Worm (Caenorhabditis elegans) whole organism, L4 larva: ENCODE results near the gene Y116A8C.37.

Experiments used
- T20F7.1 ChIP-seq: fragments of 200-800 bp; sonication (Bioruptor generic); optimal IDR thresholded peaks from 2 replicates; lab custom pipeline; 2018; ENCODE audit warnings: mild to moderate bottlenecking, missing genetic modification characterization, missing compliant biosample characterization
- aha-1 ChIP-seq: fragments of 150-350 bp; peaks from one replicate; lab custom pipeline; 2014; ENCODE audit warnings: missing biosample characterization, missing genetic modification characterization
- ama-1 ChIP-seq: fragments of 150-350 bp; optimal IDR thresholded peaks from 2 replicates; lab custom pipeline; 2014; ENCODE audit warnings: inconsistent platforms, mixed read lengths
- ceh-20 ChIP-seq: fragments of 200-800 bp; sonication (Bioruptor generic); IDR thresholded peaks from 2 replicates; pipeline ENCODE4 v1.3.6; 2022; ENCODE audit warnings: missing genetic modification reagents, missing genetic modification characterization, missing compliant biosample characterization
- ceh-82 ChIP-seq: sonication (generic microtip); optimal IDR thresholded peaks from 2 replicates; lab custom pipeline; 2017; ENCODE audit warnings: missing biosample characterization, missing genetic modification characterization
- cey-2 ChIP-seq: sonication (generic microtip); optimal IDR thresholded peaks from 3 replicates; lab custom pipeline; 2017; ENCODE audit warnings: missing genetic modification characterization, mild to moderate bottlenecking, missing compliant biosample characterization, antibody characterized with exemption, borderline replicate concordance; ENCODE audit not compliant: insufficient read depth
- daf-12 ChIP-seq: fragments of 150-350 bp; optimal IDR thresholded peaks from 2 replicates; lab custom pipeline; 2014; ENCODE audit warnings: missing biosample characterization, missing genetic modification reagents, missing genetic modification characterization
- daf-16 ChIP-seq, 3 experiments: sonication (generic microtip); optimal IDR thresholded peaks; 2 replicates each; lab custom pipeline; 2016 to 2017; ENCODE audit warnings: missing genetic modification characterization in 3 of 3, missing genetic modification reagents in 3 of 3, mild to moderate bottlenecking in 2 of 3, missing compliant biosample characterization in 2 of 3, missing biosample characterization in 1 of 3, moderate library complexity in 1 of 3
- daf-19 ChIP-seq: fragments of 200-800 bp; sonication (Bioruptor generic); conservative IDR thresholded peaks from 2 replicates; pipeline ENCODE4 v1.3.6; 2022; ENCODE audit warnings: missing genetic modification characterization, missing compliant biosample characterization
- dmd-8 ChIP-seq: fragments of 200-800 bp; sonication (Bioruptor generic); IDR thresholded peaks from 2 replicates; pipeline ENCODE4 v1.3.6; 2022; ENCODE audit warnings: missing genetic modification characterization, missing compliant biosample characterization
- dmd-9 ChIP-seq: fragments of 200-800 bp; sonication (Bioruptor generic); IDR thresholded peaks from 2 replicates; pipeline ENCODE4 v1.3.6; 2022; ENCODE audit warnings: missing genetic modification reagents, missing genetic modification characterization, missing compliant biosample characterization
- dve-1 ChIP-seq: sonication (generic microtip); optimal IDR thresholded peaks from 2 replicates; lab custom pipeline; 2017; ENCODE audit warnings: antibody characterized with exemption, mild to moderate bottlenecking, missing genetic modification characterization, missing compliant biosample characterization; ENCODE audit not compliant: insufficient read depth
- egl-43 ChIP-seq: fragments of 200-800 bp; sonication (Bioruptor generic); IDR thresholded peaks from 2 replicates; pipeline ENCODE4 v1.3.6; 2022; ENCODE audit warnings: missing genetic modification reagents, missing genetic modification characterization, missing compliant biosample characterization
- hmg-1.1 ChIP-seq: fragments of 200-800 bp; sonication (Bioruptor generic); IDR thresholded peaks from 2 replicates; pipeline ENCODE4 v1.3.6; 2022; ENCODE audit warnings: missing genetic modification reagents, missing genetic modification characterization, missing compliant biosample characterization
- lim-7 ChIP-seq: fragments of 200-800 bp; sonication (Bioruptor generic); IDR thresholded peaks from 2 replicates; pipeline ENCODE4 v1.3.6; 2022; ENCODE audit warnings: missing genetic modification characterization, missing compliant biosample characterization
- lin-1 ChIP-seq: fragments of 200-800 bp; sonication (Bioruptor generic); IDR thresholded peaks from 2 replicates; pipeline ENCODE4 v1.3.6; 2022; ENCODE audit warnings: missing genetic modification reagents, missing genetic modification characterization, missing compliant biosample characterization
- lin-13 ChIP-seq: fragments of 150-350 bp; optimal IDR thresholded peaks from 2 replicates; lab custom pipeline; 2014; ENCODE audit warnings: missing biosample characterization, missing genetic modification reagents, missing genetic modification characterization
- lin-38 ChIP-seq: fragments of 200-800 bp; sonication (Bioruptor generic); IDR thresholded peaks from 2 replicates; pipeline ENCODE4 v1.3.6; 2022; ENCODE audit warnings: missing genetic modification reagents, missing genetic modification characterization, missing compliant biosample characterization
- lsy-2 ChIP-seq, 2 experiments: fragments of 150-350 bp in 1 of 2; sonication (generic microtip) in 1 of 2; optimal IDR thresholded peaks; 2 replicates each; lab custom pipeline; 2014 to 2017; ENCODE audit warnings: missing biosample characterization in 2 of 2, missing genetic modification characterization in 2 of 2
- madf-9 ChIP-seq: fragments of 200-800 bp; sonication (Bioruptor generic); conservative IDR thresholded peaks from 2 replicates; pipeline ENCODE4 v1.3.6; 2022; ENCODE audit warnings: missing genetic modification reagents, missing genetic modification characterization, missing compliant biosample characterization
- mdl-1 ChIP-seq, 2 experiments: fragments of 150-350 bp in 1 of 2; sonication (generic microtip) in 1 of 2; optimal IDR thresholded peaks; 2 replicates each; lab custom pipeline; 2014 to 2017; ENCODE audit warnings: missing biosample characterization in 2 of 2, missing genetic modification characterization in 2 of 2
- mdt-29 ChIP-seq: fragments of 200-800 bp; sonication (Bioruptor generic); IDR thresholded peaks from 2 replicates; pipeline ENCODE4 v1.3.6; 2022; ENCODE audit warnings: missing genetic modification reagents, missing genetic modification characterization, missing compliant biosample characterization
- mxl-2 ChIP-seq: fragments of 200-800 bp; sonication (Bioruptor generic); conservative IDR thresholded peaks from 2 replicates; pipeline ENCODE4 v1.3.6; 2022; ENCODE audit warnings: missing genetic modification reagents, missing genetic modification characterization, missing compliant biosample characterization
- nhr-237 ChIP-seq: sonication (generic microtip); optimal IDR thresholded peaks from 2 replicates; lab custom pipeline; 2017; ENCODE audit warnings: missing biosample characterization, missing genetic modification characterization
- nhr-28 ChIP-seq: fragments of 150-350 bp; optimal IDR thresholded peaks from 2 replicates; lab custom pipeline; 2014; ENCODE audit warnings: missing biosample characterization, missing genetic modification characterization
- pha-4 ChIP-seq, 2 experiments: fragments of 150-350 bp in 1 of 2; fragments of 200-800 bp in 1 of 2; sonication (Bioruptor generic) in 1 of 2; IDR thresholded peaks in 1 of 2; optimal IDR thresholded peaks in 1 of 2; 2 replicates each; pipeline versions ENCODE4 v1.3.6 to Lab custom; 2014 to 2022; ENCODE audit warnings: missing genetic modification characterization in 2 of 2, missing genetic modification reagents in 2 of 2, missing biosample characterization in 1 of 2, missing compliant biosample characterization in 1 of 2
- rbr-2 ChIP-seq: sonication (generic microtip); optimal IDR thresholded peaks from 2 replicates; lab custom pipeline; 2016; ENCODE audit warnings: missing genotype, missing genetic modification characterization, missing compliant biosample characterization
- sdz-12 ChIP-seq: fragments of 200-800 bp; sonication (Bioruptor generic); optimal IDR thresholded peaks from 2 replicates; lab custom pipeline; 2018; ENCODE audit warnings: mild to moderate bottlenecking, missing genetic modification characterization, missing compliant biosample characterization
- set-16 ChIP-seq: fragments of 200-800 bp; sonication (Bioruptor generic); IDR thresholded peaks from 2 replicates; pipeline ENCODE4 v1.3.6; 2022; ENCODE audit warnings: missing genetic modification reagents, missing genetic modification characterization, missing compliant biosample characterization
- skn-1 ChIP-seq: fragments of 150-350 bp; optimal IDR thresholded peaks from 2 replicates; lab custom pipeline; 2014; ENCODE audit warnings: missing biosample characterization, missing genetic modification characterization
- snpc-1.2 ChIP-seq: fragments of 200-800 bp; sonication (Bioruptor generic); IDR thresholded peaks from 2 replicates; pipeline ENCODE4 v1.3.6; 2022; ENCODE audit warnings: missing genetic modification reagents, missing genetic modification characterization, missing compliant biosample characterization
- tra-1 ChIP-seq: fragments of 200-800 bp; sonication (Bioruptor generic); IDR thresholded peaks from 2 replicates; pipeline ENCODE4 v1.3.6; 2022; ENCODE audit warnings: missing genetic modification reagents, missing genetic modification characterization, missing compliant biosample characterization
- unc-39 ChIP-seq: sonication (generic microtip); optimal IDR thresholded peaks from 2 replicates; lab custom pipeline; 2017; ENCODE audit warnings: missing biosample characterization, missing genetic modification characterization
- unc-62 ChIP-seq, 3 experiments: fragments of 150-350 bp in 1 of 3; sonication (generic microtip); optimal IDR thresholded peaks in 2 of 3; peaks in 1 of 3; 1 replicate in 1 of 3; 2 replicates in 2 of 3; lab custom pipeline; 2014 to 2017; ENCODE audit warnings: missing biosample characterization in 3 of 3, missing genetic modification characterization in 3 of 3, missing genetic modification reagents in 3 of 3, missing genotype in 1 of 3
- zag-1 ChIP-seq: fragments of 150-350 bp; optimal IDR thresholded peaks from 2 replicates; lab custom pipeline; 2014; ENCODE audit warnings: missing biosample characterization, missing genetic modification characterization
- zfp-2 ChIP-seq: sonication (generic microtip); optimal IDR thresholded peaks from 2 replicates; lab custom pipeline; 2016; ENCODE audit warnings: mild to moderate bottlenecking, missing genetic modification characterization, missing compliant biosample characterization
- zfp-3 ChIP-seq: fragments of 200-800 bp; sonication (Bioruptor generic); conservative IDR thresholded peaks from 2 replicates; pipeline ENCODE4 v1.3.6; 2022; ENCODE audit warnings: missing genetic modification reagents, missing genetic modification characterization, missing compliant biosample characterization
- zip-11 ChIP-seq: fragments of 200-800 bp; sonication (Bioruptor generic); IDR thresholded peaks from 2 replicates; pipeline ENCODE4 v1.3.6; 2022; ENCODE audit warnings: missing genetic modification characterization, missing compliant biosample characterization
- zip-2 ChIP-seq: fragments of 150-350 bp; optimal IDR thresholded peaks from 2 replicates; lab custom pipeline; 2014; ENCODE audit warnings: missing biosample characterization, missing genetic modification characterization
- ztf-11 ChIP-seq: fragments of 150-350 bp; optimal IDR thresholded peaks from 2 replicates; lab custom pipeline; 2014; ENCODE audit warnings: missing biosample characterization, missing genetic modification characterization

Y116A8C.37 gene

DNA sequence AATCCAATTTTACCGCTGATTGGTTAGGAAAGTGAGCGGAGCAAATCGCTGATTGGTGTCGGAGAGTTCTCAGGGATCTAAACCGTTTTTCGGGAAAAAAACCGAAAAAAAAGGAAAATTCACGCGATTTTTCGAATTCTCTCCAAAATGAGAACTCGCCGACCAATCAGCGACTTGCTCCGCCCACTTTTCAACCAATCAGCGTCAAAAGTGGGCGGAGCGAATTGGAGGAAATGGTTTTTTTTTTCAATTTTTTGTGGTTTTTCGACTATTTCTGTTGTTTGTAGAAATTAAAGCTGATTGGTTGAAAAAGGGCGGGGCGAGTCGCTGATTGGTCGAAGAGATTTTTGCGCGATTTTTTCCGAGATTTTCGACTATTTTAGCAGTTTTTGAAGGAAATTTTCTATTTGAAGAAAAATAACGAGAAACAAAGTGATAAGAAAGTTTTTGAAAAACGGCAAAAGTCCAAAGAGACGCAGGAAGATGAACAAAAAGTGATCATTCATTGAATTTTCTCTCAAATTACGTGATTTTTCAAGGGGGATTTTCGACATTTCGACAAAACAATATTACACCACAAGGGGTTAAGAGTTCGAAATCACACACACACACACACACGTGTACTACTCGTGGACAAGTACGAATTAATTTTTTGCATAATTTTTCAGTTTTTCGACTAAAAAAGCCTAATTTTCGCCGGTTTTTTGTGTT is 30.2 kb downstream of the Y116A8C.37 start (continued):
- TF ChIP-seq daf-16 (GFP tag; optimal IDR thresholded peaks at IDR 0.05; lab: Kevin White, UChicago) = no peak
- TF ChIP-seq daf-16 (tag; optimal IDR thresholded peaks at IDR 0.05; lab: Kevin White, UChicago) = peak; percentile 16
- TF ChIP-seq tra-1 = no peak
- no peak for TF ChIP-seq lsy-2 (tag; optimal IDR thresholded peaks at IDR 0.05; lab: Kevin White, UChicago)

ce11 chrIV:17100148-17100547 is 30.8 kb downstream of the Y116A8C.37 start, which contains the start of gene bca-2:
Gene bca-2 (minus strand): TSS chrIV:17100248.
- TF ChIP-seq zfp-2 (tag; lab: Kevin White, UChicago) (no peak), T20F7.1 (GFP tag; lab: Kevin White, UChicago) (no peak), egl-43 (GFP tag; lab: Robert Waterston, UW) (no peak), unc-39 (no peak), skn-1 (tag; lab: Kevin White, UChicago) (no peak), lin-38 (GFP tag; lab: Robert Waterston, UW) (no peak), hmg-1.1 (GFP tag; lab: Robert Waterston, UW) (no peak), madf-9 (GFP tag; lab: Robert Waterston, UW) (no peak), lin-13 (no peak), dmd-8 (no peak), pha-4 (GFP tag; IDR thresholded peaks at IDR 0.05; lab: Robert Waterston, UW) (no peak), pha-4 (tag; optimal IDR thresholded peaks at IDR 0.05; lab: Kevin White, UChicago) (no peak), unc-62 (GFP tag; optimal IDR thresholded peaks at IDR 0.05 in 1 of 2; lab: Kevin White, UChicago) (no peak), unc-62 (tag; optimal IDR thresholded peaks at IDR 0.05; lab: Kevin White, UChicago) (no peak), daf-19 (GFP tag; lab: Robert Waterston, UW) (no peak), mxl-2 (GFP tag; lab: Robert Waterston, UW) (no peak)

- TF ChIP-seq aha-1 (peak; percentile 48), set-16 (no peak), lin-1 (GFP tag; lab: Robert Waterston, UW) (no peak), snpc-1.2 (0 out of 2 replicates have a peak, but pooled peaks have one; percentile 17)
Measured at ce11 chrIV:17099113-17099512, 31.8 kb downstream of the Y116A8C.37 start.

ce11 chrIV:17096168-17096567 is 34.8 kb downstream of the Y116A8C.37 start, which contains the start of gene Y116A8C.27:
Gene Y116A8C.27 (minus strand): TSS chrIV:17096268.
- TF ChIP-seq dmd-9 (GFP tag; lab: Robert Waterston, UW) (no peak), ama-1 (lab: Kevin White, UChicago) (peak; percentile 32)

ce11 chrIV:17093701-17094100 is 37.2 kb downstream of the Y116A8C.37 start, which contains the start of gene Y116A8C.29:
Gene Y116A8C.29 (plus strand): TSS chrIV:17094028.
- no peak for TF ChIP-seq nhr-28
- no peak for TF ChIP-seq lim-7 (GFP tag; lab: Robert Waterston, UW)
- no peak for TF ChIP-seq pha-4 (GFP tag; IDR thresholded peaks at IDR 0.05; lab: Robert Waterston, UW)
- peak; percentile 27 for TF ChIP-seq pha-4 (tag; optimal IDR thresholded peaks at IDR 0.05; lab: Kevin White, UChicago)
- TF ChIP-seq dve-1 (tag; lab: Kevin White, UChicago) = peak; percentile 14
- TF ChIP-seq nhr-237 (tag; lab: Kevin White, UChicago) = no peak
- TF ChIP-seq zfp-3 (GFP tag; lab: Robert Waterston, UW) = no peak
- TF ChIP-seq zag-1 (tag; lab: Kevin White, UChicago) = no peak
- no peak for TF ChIP-seq rbr-2 (tag; lab: Kevin White, UChicago)
- TF ChIP-seq mdt-29 = no peak
- no peak for TF ChIP-seq ceh-20
- TF ChIP-seq zip-11 (GFP tag; lab: Robert Waterston, UW) = no peak
- TF ChIP-seq ceh-82 (tag; lab: Kevin White, UChicago) = no peak
- no peak for TF ChIP-seq set-16
- TF ChIP-seq sdz-12 (GFP tag; lab: Kevin White, UChicago) = no peak
- TF ChIP-seq zip-2 (tag; lab: Kevin White, UChicago) = no peak
- peak in 1 of 2 experiments; percentile 25 for TF ChIP-seq unc-62 (GFP tag; optimal IDR thresholded peaks at IDR 0.05 in 1 of 2; lab: Kevin White, UChicago)
- TF ChIP-seq unc-62 (tag; optimal IDR thresholded peaks at IDR 0.05; lab: Kevin White, UChicago) = no peak
- no peak for TF ChIP-seq mdl-1 (tag; optimal IDR thresholded peaks at IDR 0.05; lab: Kevin White, UChicago)
- no peak for TF ChIP-seq daf-12 (tag; lab: Kevin White, UChicago)
- no peak for TF ChIP-seq cey-2 (tag; lab: Kevin White, UChicago)
- no peak for TF ChIP-seq ztf-11 (tag; lab: Kevin White, UChicago)
